Worm (Caenorhabditis elegans) whole organism, young adult: ENCODE results near the gene grk-1.

Experiments used
- F22D6.2 ChIP-seq: sonication (generic microtip); optimal IDR thresholded peaks from 2 replicates; lab custom pipeline; 2016; ENCODE audit warnings: mild to moderate bottlenecking, missing genetic modification characterization, missing compliant biosample characterization
- T07F8.4 ChIP-seq: sonication (generic microtip); optimal IDR thresholded peaks from 2 replicates; lab custom pipeline; 2016; ENCODE audit warnings: mild to moderate bottlenecking, missing genetic modification characterization, moderate library complexity, missing compliant biosample characterization
- ZK185.1 ChIP-seq: sonication (generic microtip); optimal IDR thresholded peaks from 2 replicates; lab custom pipeline; 2016; ENCODE audit warnings: mild to moderate bottlenecking, missing genetic modification characterization, missing compliant biosample characterization; ENCODE audit not compliant: poor library complexity, severe bottlenecking
- atf-7 ChIP-seq: sonication (generic microtip); optimal IDR thresholded peaks from 2 replicates; lab custom pipeline; 2017; ENCODE audit warnings: mild to moderate bottlenecking, missing genetic modification characterization, missing compliant biosample characterization
- ceh-27 ChIP-seq: fragments of 200-800 bp; sonication (Bioruptor generic); optimal IDR thresholded peaks from 2 replicates; lab custom pipeline; 2018; ENCODE audit warnings: mild to moderate bottlenecking, missing genetic modification characterization, moderate library complexity, missing compliant biosample characterization
- ceh-40 ChIP-seq: fragments of 200-800 bp; sonication (Bioruptor generic); IDR thresholded peaks from 2 replicates; pipeline ENCODE4 v1.3.6; 2022; ENCODE audit warnings: missing genetic modification characterization, missing compliant biosample characterization
- him-1 ChIP-seq: sonication (generic microtip); optimal IDR thresholded peaks from 2 replicates; lab custom pipeline; 2016; ENCODE audit warnings: missing genotype, missing genetic modification reagents, missing genetic modification characterization, missing compliant biosample characterization
- hlh-12 ChIP-seq: sonication (generic microtip); optimal IDR thresholded peaks from 2 replicates; lab custom pipeline; 2016; ENCODE audit warnings: missing genetic modification characterization, missing compliant biosample characterization
- hsf-1 ChIP-seq: fragments of 200-800 bp; sonication (Bioruptor generic); IDR thresholded peaks from 2 replicates; pipeline ENCODE4 v1.3.6; 2022; ENCODE audit warnings: missing genetic modification reagents, missing genetic modification characterization, missing compliant biosample characterization
- repo-1 ChIP-seq: sonication (generic microtip); optimal IDR thresholded peaks from 2 replicates; lab custom pipeline; 2017; ENCODE audit warnings: mild to moderate bottlenecking, missing genetic modification characterization, missing compliant biosample characterization
- sdz-38 ChIP-seq: sonication (generic microtip); optimal IDR thresholded peaks from 2 replicates; lab custom pipeline; 2016; ENCODE audit warnings: missing genotype, missing genetic modification characterization, missing compliant biosample characterization
- unc-62 ChIP-seq: fragments of 150-350 bp; optimal IDR thresholded peaks from 2 replicates; lab custom pipeline; 2014; ENCODE audit warnings: missing biosample characterization, missing genetic modification reagents, missing genetic modification characterization

DNA sequence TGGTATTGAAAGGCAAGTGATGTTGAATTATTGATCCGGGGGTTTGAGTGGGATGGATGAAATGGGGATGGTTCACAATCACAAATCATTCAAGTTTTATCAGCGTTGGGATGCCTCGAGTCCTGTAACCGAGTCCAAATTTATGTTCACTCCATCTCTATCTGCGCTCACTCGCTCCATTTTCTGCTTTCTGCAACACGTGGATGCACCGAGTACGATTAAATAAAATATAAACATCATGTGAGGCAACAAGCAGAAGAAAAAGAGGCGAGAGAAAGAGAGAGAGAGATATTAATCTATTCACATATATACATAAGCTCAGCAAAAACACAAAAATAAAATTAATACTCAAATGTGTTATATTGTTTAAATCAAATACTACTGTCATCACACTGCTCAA is 5.9 kb downstream of the grk-1 start:
- TF ChIP-seq repo-1 (tag; lab: Kevin White, UChicago) (no peak), ZK185.1 (tag; lab: Kevin White, UChicago) (no peak), atf-7 (tag; lab: Kevin White, UChicago) (no peak), hsf-1 (GFP tag; lab: Robert Waterston, UW) (no peak), ceh-27 (no peak), sdz-38 (no peak), ceh-40 (GFP tag; lab: Robert Waterston, UW) (no peak), F22D6.2 (tag; lab: Kevin White, UChicago) (no peak), hlh-12 (tag; lab: Kevin White, UChicago) (no peak), T07F8.4 (tag; lab: Kevin White, UChicago) (no peak), unc-62 (GFP tag; lab: Kevin White, UChicago) (no peak), him-1 (no peak)
